Fruit fly (Drosophila melanogaster) whole organism, embryonic: ENCODE measurements around the gene CG13252.

Source experiments
- ATbp ChIP-seq: fragments of 200-800 bp; sonication (Bioruptor generic); optimal IDR thresholded peaks from 2 replicates; lab custom pipeline; 2017; ENCODE audit warnings: missing biosample characterization, mild to moderate bottlenecking, missing genetic modification characterization, missing genetic modification reagents
- Asciz ChIP-seq: fragments of 200-800 bp; sonication (Bioruptor generic); optimal IDR thresholded peaks from 2 replicates; lab custom pipeline; 2017; ENCODE audit warnings: missing biosample characterization, mild to moderate bottlenecking, missing genetic modification characterization, missing genetic modification reagents
- Blimp-1 ChIP-seq: fragments of 200-800 bp; sonication (Bioruptor generic); optimal IDR thresholded peaks from 3 replicates; lab custom pipeline; 2018; ENCODE audit warnings: missing biosample characterization, missing genetic modification characterization, mild to moderate bottlenecking, moderate library complexity, missing genetic modification reagents
- CG10431 ChIP-seq: fragments of 200-800 bp; sonication (Bioruptor generic); optimal IDR thresholded peaks from 3 replicates; lab custom pipeline; 2018; ENCODE audit warnings: missing biosample characterization, mild to moderate bottlenecking, missing genetic modification characterization
- CG11723 ChIP-seq: fragments of 200-800 bp; sonication (Bioruptor generic); optimal IDR thresholded peaks from 2 replicates; lab custom pipeline; 2017; ENCODE audit warnings: missing biosample characterization, mild to moderate bottlenecking, missing genetic modification characterization
- CG12104 ChIP-seq: fragments of 200-800 bp; sonication (Bioruptor generic); optimal IDR thresholded peaks from 3 replicates; lab custom pipeline; 2016; ENCODE audit warnings: missing biosample characterization, missing genetic modification characterization
- CG12155 ChIP-seq: fragments of 200-800 bp; sonication (Bioruptor generic); optimal IDR thresholded peaks from 3 replicates; lab custom pipeline; 2016; ENCODE audit warnings: missing biosample characterization, missing genetic modification characterization
- CG14050 ChIP-seq: fragments of 200-800 bp; sonication (Bioruptor generic); IDR thresholded peaks from 3 replicates; pipeline ENCODE4 v1.3.6; 2022; ENCODE audit warnings: missing biosample characterization, missing genetic modification characterization
- CG15073 ChIP-seq: fragments of 200-800 bp; sonication (Bioruptor generic); optimal IDR thresholded peaks from 2 replicates; lab custom pipeline; 2016; ENCODE audit warnings: missing biosample characterization, missing genetic modification characterization
- CG15269 ChIP-seq: fragments of 200-800 bp; sonication (Bioruptor generic); optimal IDR thresholded peaks from 2 replicates; lab custom pipeline; 2018; ENCODE audit warnings: missing biosample characterization, mild to moderate bottlenecking, missing genetic modification characterization, moderate library complexity
- CG15601 ChIP-seq: fragments of 200-800 bp; sonication (Bioruptor generic); optimal IDR thresholded peaks from 3 replicates; lab custom pipeline; 2019; ENCODE audit warnings: missing biosample characterization, mild to moderate bottlenecking, missing genetic modification characterization, moderate library complexity
- CG16813 ChIP-seq: fragments of 200-800 bp; sonication (Bioruptor generic); IDR thresholded peaks from 3 replicates; pipeline ENCODE4 v1.3.6; 2022; ENCODE audit warnings: missing biosample characterization, missing genetic modification characterization; ENCODE audit not compliant: partially characterized antibody
- CG17359 ChIP-seq: fragments of 200-800 bp; sonication (Bioruptor generic); optimal IDR thresholded peaks from 3 replicates; lab custom pipeline; 2018; ENCODE audit warnings: missing biosample characterization, mild to moderate bottlenecking, missing genetic modification characterization, moderate library complexity
- CG1792 ChIP-seq: fragments of 200-800 bp; sonication (Bioruptor generic); optimal IDR thresholded peaks from 2 replicates; lab custom pipeline; 2016; ENCODE audit warnings: missing biosample characterization, missing genetic modification characterization
- CG34422 ChIP-seq: fragments of 200-800 bp; sonication (Bioruptor generic); IDR thresholded peaks from 3 replicates; pipeline ENCODE4 v1.3.6; 2022; ENCODE audit warnings: missing biosample characterization, missing genetic modification characterization
- CG3847 ChIP-seq: fragments of 200-800 bp; sonication (Bioruptor generic); IDR thresholded peaks from 2 replicates; pipeline ENCODE4 v1.3.6; 2022; ENCODE audit warnings: missing biosample characterization, missing genetic modification characterization
- CG3995 ChIP-seq: fragments of 200-800 bp; sonication (Bioruptor generic); optimal IDR thresholded peaks from 3 replicates; lab custom pipeline; 2016; ENCODE audit warnings: missing biosample characterization, missing genetic modification characterization
- CG43689 ChIP-seq: fragments of 200-800 bp; sonication (Bioruptor generic); IDR thresholded peaks from 2 replicates; pipeline ENCODE4 v1.3.6; 2022; ENCODE audit warnings: missing biosample characterization, missing genetic modification characterization
- CG6689 ChIP-seq: fragments of 200-800 bp; sonication (Bioruptor generic); IDR thresholded peaks from 2 replicates; pipeline ENCODE4 v1.3.6; 2022; ENCODE audit warnings: missing biosample characterization, missing genetic modification characterization
- CG6813 ChIP-seq: fragments of 200-800 bp; sonication (Bioruptor generic); optimal IDR thresholded peaks from 2 replicates; lab custom pipeline; 2017; ENCODE audit warnings: missing biosample characterization, missing genetic modification characterization, mild to moderate bottlenecking, moderate library complexity, missing genetic modification reagents
- CG7372 ChIP-seq: fragments of 200-800 bp; sonication (Bioruptor generic); IDR thresholded peaks from 2 replicates; pipeline ENCODE4 v1.3.6; 2022; ENCODE audit warnings: missing biosample characterization, missing genetic modification characterization
- CG9817 ChIP-seq: fragments of 200-800 bp; sonication (Bioruptor generic); optimal IDR thresholded peaks from 2 replicates; lab custom pipeline; 2018; ENCODE audit warnings: missing biosample characterization, mild to moderate bottlenecking, missing genetic modification characterization, moderate library complexity
- CG9932 ChIP-seq: fragments of 200-800 bp; sonication (Bioruptor generic); IDR thresholded peaks from 2 replicates; pipeline ENCODE4 v1.3.6; 2022; ENCODE audit warnings: missing biosample characterization, missing genetic modification characterization
- Deaf1 ChIP-seq: fragments of 200-800 bp; optimal IDR thresholded peaks from 3 replicates; lab custom pipeline; 2019; ENCODE audit warnings: missing biosample characterization, mild to moderate bottlenecking, missing genetic modification characterization, moderate library complexity
- Drgx ChIP-seq: fragments of 200-800 bp; sonication (Bioruptor generic); IDR thresholded peaks from 2 replicates; pipeline ENCODE4 v1.3.6; 2022; ENCODE audit warnings: missing biosample characterization, missing genetic modification characterization
- HLH3B ChIP-seq: fragments of 200-800 bp; sonication (Bioruptor generic); IDR thresholded peaks from 2 replicates; pipeline ENCODE4 v1.3.6; 2022; ENCODE audit warnings: missing biosample characterization, missing genetic modification characterization
- HLHmδ ChIP-seq: fragments of 200-800 bp; sonication (Bioruptor generic); optimal IDR thresholded peaks from 2 replicates; lab custom pipeline; 2018; ENCODE audit warnings: missing biosample characterization, mild to moderate bottlenecking, missing genetic modification characterization, moderate library complexity
- Hey ChIP-seq: fragments of 200-800 bp; sonication (Bioruptor generic); optimal IDR thresholded peaks from 3 replicates; lab custom pipeline; 2018; ENCODE audit warnings: missing biosample characterization, mild to moderate bottlenecking, missing genetic modification characterization
- HmgD ChIP-seq: fragments of 200-800 bp; sonication (Bioruptor generic); optimal IDR thresholded peaks from 3 replicates; lab custom pipeline; 2016; ENCODE audit warnings: missing biosample characterization, missing genetic modification characterization
- Hmr ChIP-seq: fragments of 200-800 bp; sonication (Bioruptor generic); optimal IDR thresholded peaks from 3 replicates; lab custom pipeline; 2017; ENCODE audit warnings: mild to moderate bottlenecking, missing biosample characterization, missing genetic modification reagents, missing genetic modification characterization
- Med ChIP-seq: fragments of 200-800 bp; sonication (Bioruptor generic); peaks from one replicate; lab custom pipeline; 2016; ENCODE audit warnings: missing biosample characterization, missing genetic modification characterization, mild to moderate bottlenecking, inconsistent platforms, moderate library complexity
- Meics ChIP-seq: fragments of 200-800 bp; sonication (Bioruptor generic); optimal IDR thresholded peaks from 2 replicates; lab custom pipeline; 2017; ENCODE audit warnings: missing biosample characterization, mild to moderate bottlenecking, missing genetic modification characterization
- NK7.1 ChIP-seq: fragments of 200-800 bp; sonication (Bioruptor generic); optimal IDR thresholded peaks from 3 replicates; lab custom pipeline; 2016; ENCODE audit warnings: missing biosample characterization, missing genetic modification characterization
- YL-1 ChIP-seq: fragments of 200-800 bp; sonication (Bioruptor generic); optimal IDR thresholded peaks from 3 replicates; lab custom pipeline; 2017; ENCODE audit warnings: missing biosample characterization, mild to moderate bottlenecking, missing genetic modification characterization
- bab2 ChIP-seq: fragments of 200-800 bp; sonication (Bioruptor generic); optimal IDR thresholded peaks from 2 replicates; lab custom pipeline; 2016; ENCODE audit warnings: missing biosample characterization, missing genetic modification characterization
- chinmo ChIP-seq: fragments of 200-800 bp; sonication (Bioruptor generic); IDR thresholded peaks from 4 replicates; pipeline ENCODE4 v1.3.6; 2022; ENCODE audit warnings: missing biosample characterization, missing genetic modification characterization; ENCODE audit not compliant: partially characterized antibody
- fd64A ChIP-seq: fragments of 200-800 bp; sonication (Bioruptor generic); optimal IDR thresholded peaks from 3 replicates; lab custom pipeline; 2018; ENCODE audit warnings: missing biosample characterization, mild to moderate bottlenecking, missing genetic modification characterization
- gem ChIP-seq: fragments of 200-800 bp; sonication (Bioruptor generic); optimal IDR thresholded peaks from 2 replicates; lab custom pipeline; 2019; ENCODE audit warnings: missing biosample characterization, mild to moderate bottlenecking, missing genetic modification characterization, moderate library complexity
- knrl ChIP-seq: fragments of 200-800 bp; sonication (Bioruptor generic); IDR thresholded peaks from 3 replicates; pipeline ENCODE4 v1.3.6; 2022; ENCODE audit warnings: missing biosample characterization, missing genetic modification characterization; ENCODE audit not compliant: partially characterized antibody
- oc ChIP-seq: fragments of 200-800 bp; sonication (Bioruptor generic); optimal IDR thresholded peaks from 2 replicates; lab custom pipeline; 2018; ENCODE audit warnings: missing biosample characterization, mild to moderate bottlenecking, missing genetic modification characterization, moderate library complexity
- odd ChIP-seq: fragments of 200-800 bp; sonication (Bioruptor generic); optimal IDR thresholded peaks from 2 replicates; lab custom pipeline; 2017; ENCODE audit warnings: missing biosample characterization, mild to moderate bottlenecking, missing genetic modification characterization
- p53 ChIP-seq: fragments of 200-800 bp; sonication (Bioruptor generic); optimal IDR thresholded peaks from 2 replicates; lab custom pipeline; 2016; ENCODE audit warnings: missing biosample characterization, missing genetic modification characterization
- phol ChIP-seq: fragments of 200-800 bp; sonication (Bioruptor generic); optimal IDR thresholded peaks from 3 replicates; lab custom pipeline; 2018; ENCODE audit warnings: missing biosample characterization, mild to moderate bottlenecking, missing genetic modification characterization, moderate library complexity
- schlank ChIP-seq: fragments of 200-800 bp; sonication (Bioruptor generic); optimal IDR thresholded peaks from 2 replicates; lab custom pipeline; 2018; ENCODE audit warnings: missing biosample characterization, mild to moderate bottlenecking, missing genetic modification characterization
- sd ChIP-seq: fragments of 200-800 bp; sonication (Bioruptor generic); optimal IDR thresholded peaks from 3 replicates; lab custom pipeline; 2018; ENCODE audit warnings: missing biosample characterization, mild to moderate bottlenecking, missing genetic modification characterization, moderate library complexity
- tap ChIP-seq: fragments of 200-800 bp; optimal IDR thresholded peaks from 3 replicates; lab custom pipeline; 2019; ENCODE audit warnings: missing biosample characterization, mild to moderate bottlenecking, missing genetic modification characterization, moderate library complexity
- z ChIP-seq: fragments of 200-800 bp; sonication (Bioruptor generic); IDR thresholded peaks from 3 replicates; pipeline ENCODE4 v1.3.6; 2022; ENCODE audit warnings: missing biosample characterization, missing genetic modification characterization

Gene CG13252

DNA sequence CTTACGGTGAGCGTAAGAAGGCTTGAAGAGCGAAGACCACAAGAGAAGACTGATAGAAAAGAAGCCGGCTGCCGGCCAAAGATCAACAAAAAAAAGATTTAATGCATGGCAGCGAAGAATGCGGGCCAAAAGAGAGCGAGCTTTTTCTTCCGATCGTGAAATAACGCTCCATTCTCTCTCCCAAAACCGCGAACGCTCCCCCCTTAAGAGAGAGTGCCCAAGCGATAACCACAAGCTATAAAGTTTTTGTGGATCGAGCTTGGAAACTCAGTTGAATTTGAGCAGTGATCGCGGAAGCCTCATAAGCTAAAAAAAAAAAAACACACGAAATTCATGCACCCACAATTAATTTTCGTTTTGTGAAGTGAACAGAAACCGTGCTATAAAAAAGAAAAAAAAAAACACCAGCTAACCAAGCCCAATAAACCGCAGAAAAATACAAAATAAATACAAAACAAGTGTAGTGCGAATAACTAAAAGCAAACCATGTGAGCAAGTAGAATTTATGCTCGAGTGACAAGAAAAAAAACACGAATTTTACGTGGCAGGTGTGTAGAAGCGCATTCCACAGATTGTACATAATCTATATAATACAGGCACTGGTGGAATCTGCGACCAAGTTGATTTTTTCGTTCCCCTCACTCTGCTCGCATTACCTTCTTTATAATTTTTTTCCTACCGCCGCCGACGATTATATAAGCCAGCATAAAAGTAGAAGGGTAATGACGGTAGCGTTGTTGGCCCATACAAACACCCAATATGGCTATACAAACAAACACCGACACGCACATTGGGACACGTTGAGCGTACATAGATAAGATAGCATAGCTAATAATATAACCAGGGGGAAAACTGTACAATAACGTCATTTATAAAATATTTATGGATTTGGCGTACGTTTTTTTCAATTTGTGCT is at the start of gene CG13252 (continued):
- peak; percentile 92 for TF ChIP-seq sd (tag; lab: Kevin White, UChicago)
- peak; percentile 4 for TF ChIP-seq CG9817 (tag; lab: Kevin White, UChicago)
- TF ChIP-seq CG10431 (GFP tag; lab: Kevin White, UChicago): peak; percentile 13
- peak; percentile 50 for TF ChIP-seq HLHmδ (GFP tag; lab: Kevin White, UChicago)
- TF ChIP-seq gem: peak; percentile 11
- TF ChIP-seq CG14050 (GFP tag; lab: Robert Waterston, UW): no peak
- no peak for TF ChIP-seq CG6689 (GFP tag; lab: Robert Waterston, UW)
- peak; percentile 44 for TF ChIP-seq Meics (GFP tag; lab: Kevin White, UChicago)
- peak; percentile 23 for TF ChIP-seq Blimp-1 (GFP tag; lab: Kevin White, UChicago)
- TF ChIP-seq CG11723 (GFP tag; lab: Kevin White, UChicago): no peak
- peak; percentile 95; the same call in 3 of the 4 replicates for TF ChIP-seq chinmo (GFP tag; lab: Robert Waterston, UW)
- TF ChIP-seq Hey (tag; lab: Kevin White, UChicago): peak; percentile 52
- peak; percentile 42 for TF ChIP-seq schlank
- peak; percentile 9 for TF ChIP-seq fd64A (GFP tag; lab: Kevin White, UChicago)
- peak; percentile 29 for TF ChIP-seq CG17359 (tag; lab: Kevin White, UChicago)
- TF ChIP-seq CG9932 (GFP tag; lab: Robert Waterston, UW): peak; percentile 11; the same call in 1 of the 2 replicates
- peak; percentile 18 for TF ChIP-seq tap (tag; lab: Kevin White, UChicago)
- peak; percentile 19; the same call in 1 of the 2 replicates for TF ChIP-seq CG3847 (GFP tag; lab: Robert Waterston, UW)
- TF ChIP-seq CG12104 (GFP tag; lab: Kevin White, UChicago): peak; percentile 44
- no peak for TF ChIP-seq knrl (GFP tag; lab: Robert Waterston, UW)
- no peak for TF ChIP-seq CG3995 (GFP tag; lab: Kevin White, UChicago)
- peak; percentile 35 for TF ChIP-seq CG15601 (tag; lab: Kevin White, UChicago)
- TF ChIP-seq oc (tag; lab: Kevin White, UChicago): peak; percentile 32
- TF ChIP-seq NK7.1: no peak
- TF ChIP-seq z (GFP tag; lab: Robert Waterston, UW): 0 out of 3 replicates have a peak, but pooled peaks have one; percentile 54
- no peak for TF ChIP-seq HmgD
- peak; percentile 27 for TF ChIP-seq Deaf1 (tag; lab: Kevin White, UChicago)
- TF ChIP-seq CG6813 (GFP tag; lab: Kevin White, UChicago): peak; percentile 31
- TF ChIP-seq Drgx (GFP tag; lab: Robert Waterston, UW): no peak
- TF ChIP-seq p53 (GFP tag; lab: Kevin White, UChicago): no peak
- no peak for TF ChIP-seq CG43689 (GFP tag; lab: Robert Waterston, UW)
- no peak for TF ChIP-seq CG15073 (GFP tag; lab: Kevin White, UChicago)
- TF ChIP-seq CG34422: peak; percentile 12; the same call in 1 of the 3 replicates
- TF ChIP-seq CG16813 (GFP tag; lab: Robert Waterston, UW): no peak
- TF ChIP-seq bab2 (GFP tag; lab: Kevin White, UChicago): peak; percentile 30
- TF ChIP-seq ATbp: peak; percentile 62
- no peak for TF ChIP-seq CG7372 (GFP tag; lab: Robert Waterston, UW)
- TF ChIP-seq Med (GFP tag; lab: Kevin White, UChicago): peak; percentile 85
- TF ChIP-seq Hmr (GFP tag; lab: Kevin White, UChicago): peak; percentile 27
- peak; percentile 34 for TF ChIP-seq CG1792 (GFP tag; lab: Kevin White, UChicago)
- TF ChIP-seq CG15269 (tag; lab: Kevin White, UChicago): peak; percentile 24
- peak; percentile 59 for TF ChIP-seq odd
- 0 out of 2 replicates have a peak, but pooled peaks have one; percentile 6 for TF ChIP-seq HLH3B (GFP tag; lab: Robert Waterston, UW)
- peak; percentile 58 for TF ChIP-seq Asciz (GFP tag; lab: Kevin White, UChicago)
- TF ChIP-seq phol (tag; lab: Kevin White, UChicago): peak; percentile 20
- TF ChIP-seq YL-1: peak; percentile 3
- no peak for TF ChIP-seq CG12155
